Fruit fly (Drosophila melanogaster) whole organism, adult: ENCODE results near the gene CG1785.

ENCODE experiments used
- CG11617 ChIP-seq: fragments of 200-800 bp; sonication (Bioruptor generic); optimal IDR thresholded peaks from 2 replicates; lab custom pipeline; 2017; ENCODE audit warnings: mild to moderate bottlenecking, missing biosample characterization, missing genetic modification reagents, missing genetic modification characterization
- CG12768 ChIP-seq: fragments of 200-800 bp; sonication (Bioruptor generic); optimal IDR thresholded peaks from 2 replicates; lab custom pipeline; 2017; ENCODE audit warnings: missing biosample characterization, missing genetic modification characterization, mild to moderate bottlenecking, moderate library complexity, missing genetic modification reagents
- CG14711 ChIP-seq: fragments of 200-800 bp; sonication (Bioruptor generic); optimal IDR thresholded peaks from 2 replicates; lab custom pipeline; 2018; ENCODE audit warnings: missing biosample characterization, mild to moderate bottlenecking, missing genetic modification characterization, moderate library complexity
- CG1620 ChIP-seq: fragments of 200-800 bp; sonication (Bioruptor generic); optimal IDR thresholded peaks from 2 replicates; lab custom pipeline; 2016; ENCODE audit warnings: missing biosample characterization, missing genetic modification characterization
- CG33017 ChIP-seq: fragments of 200-800 bp; sonication (Bioruptor generic); optimal IDR thresholded peaks from 2 replicates; lab custom pipeline; 2018; ENCODE audit warnings: missing biosample characterization, mild to moderate bottlenecking, missing genetic modification characterization, moderate library complexity
- CG5204 ChIP-seq: fragments of 200-800 bp; sonication (Bioruptor generic); optimal IDR thresholded peaks from 2 replicates; lab custom pipeline; 2016; ENCODE audit warnings: missing biosample characterization, missing genetic modification characterization
- CG7045 ChIP-seq: fragments of 200-800 bp; sonication (Bioruptor generic); optimal IDR thresholded peaks from 2 replicates; lab custom pipeline; 2017; ENCODE audit warnings: missing biosample characterization, mild to moderate bottlenecking, missing genetic modification characterization
- CG7101 ChIP-seq: fragments of 200-800 bp; sonication (Bioruptor generic); optimal IDR thresholded peaks from 2 replicates; lab custom pipeline; 2018; ENCODE audit warnings: missing biosample characterization, mild to moderate bottlenecking, missing genetic modification characterization, moderate library complexity
- Clk ChIP-seq: fragments of 200-800 bp; sonication (Bioruptor generic); optimal IDR thresholded peaks from 2 replicates; lab custom pipeline; 2017; ENCODE audit warnings: missing biosample characterization, missing genetic modification characterization
- Crg-1 ChIP-seq: fragments of 200-800 bp; sonication (Bioruptor generic); optimal IDR thresholded peaks from 2 replicates; lab custom pipeline; 2016; ENCODE audit warnings: missing biosample characterization, missing genetic modification characterization
- Hr96 ChIP-seq: fragments of 200-800 bp; sonication (Bioruptor generic); optimal IDR thresholded peaks from 2 replicates; lab custom pipeline; 2016; ENCODE audit warnings: missing biosample characterization, missing genetic modification characterization
- Mnt ChIP-seq: fragments of 200-800 bp; sonication (Bioruptor generic); optimal IDR thresholded peaks from 2 replicates; lab custom pipeline; 2016; ENCODE audit warnings: missing biosample characterization, mild to moderate bottlenecking, missing genetic modification characterization
- bab1 ChIP-seq: fragments of 200-800 bp; sonication (Bioruptor generic); optimal IDR thresholded peaks from 3 replicates; lab custom pipeline; 2019; ENCODE audit warnings: missing biosample characterization, mild to moderate bottlenecking, missing genetic modification characterization, moderate library complexity
- cic ChIP-seq: fragments of 200-800 bp; sonication (Bioruptor generic); optimal IDR thresholded peaks from 2 replicates; lab custom pipeline; 2017; ENCODE audit warnings: missing biosample characterization, mild to moderate bottlenecking, missing genetic modification characterization, moderate library complexity
- cnc ChIP-seq, 2 experiments: fragments of >200 bp; optimal IDR thresholded peaks; 2 replicates each; lab custom pipeline; 2017
- kay ChIP-seq: fragments of 200-800 bp; sonication (Bioruptor generic); peaks from one replicate; lab custom pipeline; 2016; ENCODE audit warnings: missing biosample characterization, missing genetic modification characterization, borderline replicate concordance
- ovo ChIP-seq: fragments of 200-800 bp; sonication (Bioruptor generic); optimal IDR thresholded peaks from 2 replicates; lab custom pipeline; 2016; ENCODE audit warnings: missing biosample characterization, missing genetic modification characterization
- pad ChIP-seq: fragments of 200-800 bp; sonication (Bioruptor generic); optimal IDR thresholded peaks from 3 replicates; lab custom pipeline; 2017; ENCODE audit warnings: missing biosample characterization, missing genetic modification characterization, mild to moderate bottlenecking, moderate library complexity, missing genetic modification reagents
- tj ChIP-seq: fragments of 200-800 bp; sonication (Bioruptor generic); optimal IDR thresholded peaks from 3 replicates; lab custom pipeline; 2017; ENCODE audit warnings: missing biosample characterization, mild to moderate bottlenecking, missing genetic modification characterization, moderate library complexity
- toe ChIP-seq: fragments of 200-800 bp; sonication (Bioruptor generic); optimal IDR thresholded peaks from 2 replicates; lab custom pipeline; 2016; ENCODE audit warnings: missing biosample characterization, missing genetic modification characterization

CG1785 gene

DNA sequence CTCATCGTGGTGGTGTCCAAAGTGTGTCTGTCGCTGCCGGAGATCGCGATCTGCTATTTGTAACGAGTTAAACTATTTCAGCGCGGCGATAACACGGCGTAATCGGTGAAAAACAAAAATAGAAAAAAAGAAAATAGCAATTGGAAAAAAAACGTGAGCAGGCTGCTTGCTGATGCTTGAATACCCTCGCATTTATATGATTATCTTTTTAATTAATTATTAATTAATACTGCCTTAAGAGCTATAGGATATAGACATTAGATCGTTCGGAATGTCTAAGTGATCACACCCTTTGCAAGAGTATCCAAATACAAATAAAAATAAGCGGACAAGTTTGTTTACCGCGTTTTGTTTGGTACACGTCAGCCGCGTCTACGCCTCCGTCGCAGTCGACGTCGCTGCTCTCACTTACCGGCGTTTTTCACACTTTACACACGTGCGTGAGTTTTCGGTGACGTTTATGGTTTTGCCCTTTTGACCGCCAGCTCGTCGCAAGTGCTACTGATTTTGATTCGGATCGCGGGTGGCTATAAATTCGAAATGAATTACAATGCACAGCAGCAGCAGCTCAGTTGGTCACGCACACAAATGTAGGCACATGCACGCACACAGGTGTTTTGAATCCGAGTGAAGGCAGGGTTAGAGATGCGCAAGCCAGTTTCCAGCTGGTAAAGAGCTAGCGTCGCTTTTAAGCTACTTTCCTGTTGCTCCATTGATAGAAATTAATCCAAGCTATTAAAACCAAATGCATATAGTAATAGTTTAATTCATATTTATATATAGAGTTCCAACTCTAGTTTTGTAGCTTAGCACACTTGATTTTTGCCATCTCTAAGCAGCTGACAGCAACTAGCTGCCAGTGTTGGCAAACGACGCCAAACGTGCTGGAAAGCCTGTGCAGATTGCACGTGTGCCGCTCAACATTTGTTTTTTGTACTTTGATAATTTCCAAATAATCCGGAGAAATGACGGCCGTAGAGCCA is at the start of gene CG1785, which contains the start of gene CG2004:
Gene CG1785 (plus strand): TSS at position 873 of the 983 bp plus-strand sequence.
Gene CG2004 (minus strand): TSS at position 861 of the 983 bp plus-strand sequence.
- no peak for TF ChIP-seq kay (GFP tag; lab: Kevin White, UChicago)
- TF ChIP-seq Hr96 (GFP tag; lab: Kevin White, UChicago), result peak; percentile 90
- TF ChIP-seq Clk (GFP tag; lab: Kevin White, UChicago), result peak; percentile 75
- TF ChIP-seq CG14711 (tag; lab: Kevin White, UChicago), result peak; percentile 88
- TF ChIP-seq CG1620 (GFP tag; lab: Kevin White, UChicago), result peak; percentile 97
- peak; percentile 90 for TF ChIP-seq CG11617 (GFP tag; lab: Kevin White, UChicago)
- peak; percentile 31 for TF ChIP-seq cic (GFP tag; lab: Kevin White, UChicago)
- TF ChIP-seq CG5204, result peak; percentile 85
- peak; percentile 57 for TF ChIP-seq bab1
- peak; percentile 86 for TF ChIP-seq toe
- TF ChIP-seq CG7045 (GFP tag; lab: Kevin White, UChicago), result peak; percentile 79
- TF ChIP-seq tj (GFP tag; lab: Kevin White, UChicago), result peak; percentile 78
- TF ChIP-seq ovo, result peak; percentile 95
- TF ChIP-seq cnc (optimal IDR thresholded peaks at IDR 0.05; lab: Kevin White, UChicago), result no peak
- TF ChIP-seq CG7101 (tag; lab: Kevin White, UChicago), result peak; percentile 94
- peak; percentile 64 for TF ChIP-seq CG33017 (tag; lab: Kevin White, UChicago)
- peak; percentile 87 for TF ChIP-seq Crg-1 (GFP tag; lab: Kevin White, UChicago)
- peak; percentile 85 for TF ChIP-seq pad (GFP tag; lab: Kevin White, UChicago)
- TF ChIP-seq Mnt (GFP tag; lab: Kevin White, UChicago), result peak; percentile 99
- peak; percentile 84 for TF ChIP-seq CG12768

DNA sequence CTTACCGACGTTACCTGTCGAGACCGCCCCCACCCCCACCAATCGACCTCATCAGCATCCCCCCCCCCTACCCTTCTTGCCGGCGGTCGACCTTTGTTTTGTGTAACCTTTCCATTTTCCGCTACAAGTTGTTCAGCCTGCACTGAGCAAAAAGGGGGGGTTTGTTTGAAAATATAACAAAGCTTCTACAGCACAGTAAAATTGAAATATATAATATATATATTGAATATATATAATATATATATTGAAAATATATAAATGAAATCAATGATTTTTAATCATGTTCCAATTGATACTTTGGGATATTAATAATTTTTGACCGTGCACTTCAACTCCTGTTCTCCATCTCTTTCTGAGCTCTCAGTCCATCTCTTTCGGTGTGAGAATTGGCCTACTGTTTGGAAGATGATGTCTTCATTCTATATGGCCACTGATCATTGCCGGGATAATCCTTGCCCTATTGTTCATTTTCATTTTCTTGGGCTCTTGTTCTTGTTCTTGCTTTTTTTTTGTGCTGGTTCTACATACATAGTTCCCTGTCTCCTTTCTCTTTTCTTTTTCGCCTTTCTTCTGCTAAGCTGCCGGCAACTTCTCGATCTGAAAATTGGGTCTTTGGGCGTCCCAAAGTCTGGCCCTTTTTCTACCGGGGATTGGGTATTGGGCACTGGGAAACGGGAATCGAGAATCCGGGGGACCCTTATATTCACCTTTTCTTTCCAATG is 49.0 kb upstream of the CG1785 start:
- TF ChIP-seq CG5204, result no peak
- no peak for TF ChIP-seq cnc (optimal IDR thresholded peaks at IDR 0.05; lab: Kevin White, UChicago)
- TF ChIP-seq CG7045 (GFP tag; lab: Kevin White, UChicago), result no peak
- TF ChIP-seq Clk (GFP tag; lab: Kevin White, UChicago), result no peak
- TF ChIP-seq CG12768, result no peak
- TF ChIP-seq Mnt (GFP tag; lab: Kevin White, UChicago), result no peak
- no peak for TF ChIP-seq kay (GFP tag; lab: Kevin White, UChicago)
- TF ChIP-seq cic (GFP tag; lab: Kevin White, UChicago), result no peak
- TF ChIP-seq CG33017 (tag; lab: Kevin White, UChicago), result no peak
- TF ChIP-seq tj (GFP tag; lab: Kevin White, UChicago), result no peak
- no peak for TF ChIP-seq bab1
- no peak for TF ChIP-seq Hr96 (GFP tag; lab: Kevin White, UChicago)
- no peak for TF ChIP-seq toe
- TF ChIP-seq CG14711 (tag; lab: Kevin White, UChicago), result no peak
- no peak for TF ChIP-seq ovo
- TF ChIP-seq CG7101 (tag; lab: Kevin White, UChicago), result no peak
- TF ChIP-seq CG1620 (GFP tag; lab: Kevin White, UChicago), result no peak
- TF ChIP-seq Crg-1 (GFP tag; lab: Kevin White, UChicago), result no peak

DNA sequence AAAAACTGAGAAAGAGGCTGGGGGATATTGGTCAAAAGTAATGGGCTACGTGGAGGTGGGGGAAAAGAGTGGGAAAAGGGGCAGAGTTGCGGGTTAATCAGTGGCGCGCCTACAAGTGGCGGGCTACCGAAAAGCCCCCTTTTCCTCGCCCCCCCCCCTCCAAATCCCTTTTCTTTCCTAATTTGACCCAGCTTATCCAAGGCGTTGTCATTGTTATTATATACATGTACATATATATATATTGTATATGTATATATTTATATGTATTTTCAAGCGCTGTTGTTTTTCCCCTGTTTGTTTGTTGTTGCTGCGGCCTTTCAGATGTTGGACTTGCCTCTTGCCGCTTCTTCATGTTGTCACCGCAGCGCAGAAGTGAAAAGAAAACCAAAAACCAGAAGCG is 47.7 kb upstream of the CG1785 start:
- TF ChIP-seq cic (GFP tag; lab: Kevin White, UChicago), result no peak
- TF ChIP-seq bab1, result no peak
- TF ChIP-seq tj (GFP tag; lab: Kevin White, UChicago), result no peak
- TF ChIP-seq Clk (GFP tag; lab: Kevin White, UChicago), result no peak
- TF ChIP-seq toe, result no peak
- TF ChIP-seq CG7101 (tag; lab: Kevin White, UChicago), result no peak
- no peak for TF ChIP-seq CG14711 (tag; lab: Kevin White, UChicago)
- no peak for TF ChIP-seq CG11617 (GFP tag; lab: Kevin White, UChicago)
- TF ChIP-seq CG7045 (GFP tag; lab: Kevin White, UChicago), result no peak
- TF ChIP-seq CG1620 (GFP tag; lab: Kevin White, UChicago), result no peak
- no peak for TF ChIP-seq pad (GFP tag; lab: Kevin White, UChicago)
- TF ChIP-seq kay (GFP tag; lab: Kevin White, UChicago), result no peak
- no peak for TF ChIP-seq CG33017 (tag; lab: Kevin White, UChicago)
- TF ChIP-seq ovo, result no peak
- no peak for TF ChIP-seq Hr96 (GFP tag; lab: Kevin White, UChicago)

dm6 chrX:8667709-8668108 is 47.0 kb upstream of the CG1785 start:
- TF ChIP-seq CG1620 (GFP tag; lab: Kevin White, UChicago) (no peak), CG7045 (GFP tag; lab: Kevin White, UChicago) (no peak), CG33017 (tag; lab: Kevin White, UChicago) (no peak), CG5204 (no peak), Hr96 (GFP tag; lab: Kevin White, UChicago) (no peak), cnc (optimal IDR thresholded peaks at IDR 0.05; lab: Kevin White, UChicago) (no peak), CG12768 (no peak), Clk (GFP tag; lab: Kevin White, UChicago) (no peak), CG11617 (GFP tag; lab: Kevin White, UChicago) (no peak), ovo (no peak), Crg-1 (GFP tag; lab: Kevin White, UChicago) (no peak)

- no peak for TF ChIP-seq bab1
- TF ChIP-seq tj (GFP tag; lab: Kevin White, UChicago), result no peak
- TF ChIP-seq CG33017 (tag; lab: Kevin White, UChicago), result no peak
- TF ChIP-seq CG11617 (GFP tag; lab: Kevin White, UChicago), result no peak
- no peak for TF ChIP-seq ovo
- no peak for TF ChIP-seq Crg-1 (GFP tag; lab: Kevin White, UChicago)
- no peak for TF ChIP-seq kay (GFP tag; lab: Kevin White, UChicago)
- TF ChIP-seq CG14711 (tag; lab: Kevin White, UChicago), result no peak
- no peak for TF ChIP-seq Clk (GFP tag; lab: Kevin White, UChicago)
- TF ChIP-seq toe, result no peak
- no peak for TF ChIP-seq cic (GFP tag; lab: Kevin White, UChicago)
- TF ChIP-seq CG1620 (GFP tag; lab: Kevin White, UChicago), result no peak
- no peak for TF ChIP-seq CG7101 (tag; lab: Kevin White, UChicago)
- no peak for TF ChIP-seq pad (GFP tag; lab: Kevin White, UChicago)
- TF ChIP-seq Hr96 (GFP tag; lab: Kevin White, UChicago), result no peak
- no peak for TF ChIP-seq CG12768
Measured at dm6 chrX:8669434-8669833, 45.3 kb upstream of the CG1785 start.
